5 fruit fly cellular contexts compared by ENCODE assay signal in genomic region chr2L:6922091-6922753, dm6.
TF ChIP-seq lines count a peak whose summit lies in the region.

No protein-coding gene starts in this region.

- no peak for TF ChIP-seq CTCF in whole organism, embryonic (GFP tag; optimal IDR thresholded peaks at IDR 0.05; lab: Kevin White, UChicago)

TF ChIP-seq in whole organism, adult, 20 proteins besides CTCF, POLR2A, EP300 and RAD21:
- TF ChIP-seq CG11617 (GFP tag; optimal IDR thresholded peaks at IDR 0.05; lab: Kevin White, UChicago) (no peak), bab1 (GFP tag; optimal IDR thresholded peaks at IDR 0.05; lab: Kevin White, UChicago) (no peak), Clk (GFP tag; optimal IDR thresholded peaks at IDR 0.05; lab: Kevin White, UChicago) (no peak), pad (GFP tag; optimal IDR thresholded peaks at IDR 0.05; lab: Kevin White, UChicago) (peak; percentile 53), CG12768 (GFP tag; optimal IDR thresholded peaks at IDR 0.05; lab: Kevin White, UChicago) (no peak), ovo (GFP tag; optimal IDR thresholded peaks at IDR 0.05; lab: Kevin White, UChicago) (no peak), CG14711 (tag; optimal IDR thresholded peaks at IDR 0.05; lab: Kevin White, UChicago) (no peak), CG7101 (tag; optimal IDR thresholded peaks at IDR 0.05; lab: Kevin White, UChicago) (peak; percentile 7), Hr96 (GFP tag; optimal IDR thresholded peaks at IDR 0.05; lab: Kevin White, UChicago) (no peak), Mnt (GFP tag; optimal IDR thresholded peaks at IDR 0.05; lab: Kevin White, UChicago) (peak; percentile 47), Crg-1 (GFP tag; optimal IDR thresholded peaks at IDR 0.05; lab: Kevin White, UChicago) (no peak), toe (GFP tag; optimal IDR thresholded peaks at IDR 0.05; lab: Kevin White, UChicago) (no peak), cic (GFP tag; optimal IDR thresholded peaks at IDR 0.05; lab: Kevin White, UChicago) (peak; percentile 84), CG1620 (GFP tag; optimal IDR thresholded peaks at IDR 0.05; lab: Kevin White, UChicago) (no peak), cnc (optimal IDR thresholded peaks at IDR 0.05; lab: Kevin White, UChicago) (peak; percentile 75 to 85)
TF ChIP-seq in whole organism, adult: peak in this region for 5.

TF ChIP-seq in whole organism, embryonic, 481 proteins besides CTCF, POLR2A, EP300 and RAD21 (continues in another document):
- TF ChIP-seq BtbVII (GFP tag; optimal IDR thresholded peaks at IDR 0.05; lab: Kevin White, UChicago): no peak
- no peak for TF ChIP-seq p53 (GFP tag; optimal IDR thresholded peaks at IDR 0.05; lab: Kevin White, UChicago)
- TF ChIP-seq CG18011 (GFP tag; optimal IDR thresholded peaks at IDR 0.05; lab: Kevin White, UChicago): peak; percentile 43
- TF ChIP-seq sisA (GFP tag; IDR thresholded peaks at IDR 0.05; lab: Robert Waterston, UW): no peak; the same call in 1 of the 2 replicates
- peak; percentile 57 for TF ChIP-seq pum (GFP tag; optimal IDR thresholded peaks at IDR 0.05; lab: Kevin White, UChicago)
- TF ChIP-seq jing (GFP tag; optimal IDR thresholded peaks at IDR 0.05; lab: Kevin White, UChicago): no peak
- TF ChIP-seq ac (GFP tag; optimal IDR thresholded peaks at IDR 0.05; lab: Kevin White, UChicago): no peak
- no peak for TF ChIP-seq crol (GFP tag; IDR thresholded peaks at IDR 0.05; lab: Robert Waterston, UW)
- no peak for TF ChIP-seq CG9437 (GFP tag; optimal IDR thresholded peaks at IDR 0.05; lab: Kevin White, UChicago)
- peak; percentile 53; the same call in 1 of the 2 replicates for TF ChIP-seq E2f1 (GFP tag; IDR thresholded peaks at IDR 0.05; lab: Robert Waterston, UW)
- no peak for TF ChIP-seq Dp (GFP tag; optimal IDR thresholded peaks at IDR 0.05; lab: Kevin White, UChicago)
- peak; percentile 70 for TF ChIP-seq phol (tag; optimal IDR thresholded peaks at IDR 0.05; lab: Kevin White, UChicago)
- 0 out of 2 replicates have a peak, but pooled peaks have one; percentile 6 for TF ChIP-seq MBD-R2 (GFP tag; IDR thresholded peaks at IDR 0.05; lab: Robert Waterston, UW)
- no peak for TF ChIP-seq Awh (GFP tag; IDR thresholded peaks at IDR 0.05; lab: Robert Waterston, UW)
- peak; percentile 93 for TF ChIP-seq Med (GFP tag; lab: Kevin White, UChicago)
- TF ChIP-seq Kr (GFP tag; optimal IDR thresholded peaks at IDR 0.05; lab: Kevin White, UChicago): no peak
- peak; percentile 86 for TF ChIP-seq gem (tag; optimal IDR thresholded peaks at IDR 0.05; lab: Kevin White, UChicago)
- TF ChIP-seq CG5245 (GFP tag; optimal IDR thresholded peaks at IDR 0.05; lab: Kevin White, UChicago): peak; percentile 55
- peak; percentile 48 for TF ChIP-seq org-1 (GFP tag; optimal IDR thresholded peaks at IDR 0.05; lab: Kevin White, UChicago)
- TF ChIP-seq gfzf (GFP tag; optimal IDR thresholded peaks at IDR 0.05; lab: Kevin White, UChicago): no peak

TF ChIP-seq in whole organism, prepupa, 60 proteins besides CTCF, POLR2A, EP300 and RAD21 (continues in another document):
- TF ChIP-seq esn (GFP tag; optimal IDR thresholded peaks at IDR 0.05; lab: Kevin White, UChicago) (peak; percentile 83), CG6163 (GFP tag; IDR thresholded peaks at IDR 0.05; lab: Robert Waterston, UW) (no peak; the same call in 1 of the 3 replicates), CG1621 (tag; optimal IDR thresholded peaks at IDR 0.05; lab: Kevin White, UChicago) (peak; percentile 72), CG8632 (GFP tag; optimal IDR thresholded peaks at IDR 0.05; lab: Kevin White, UChicago) (peak; percentile 64), svp (GFP tag; lab: Kevin White, UChicago) (no peak), CG6276 (GFP tag; optimal IDR thresholded peaks at IDR 0.05; lab: Kevin White, UChicago) (no peak), CG11762 (GFP tag; optimal IDR thresholded peaks at IDR 0.05; lab: Kevin White, UChicago; ENCODE audit: insufficient read depth) (peak; percentile 88), pdm3 (GFP tag; optimal IDR thresholded peaks at IDR 0.05; lab: Kevin White, UChicago) (peak; percentile 87), Sox102F (GFP tag; optimal IDR thresholded peaks at IDR 0.05; lab: Kevin White, UChicago) (no peak), CG11902 (GFP tag; optimal IDR thresholded peaks at IDR 0.05; lab: Kevin White, UChicago) (peak; percentile 55), Sox14 (GFP tag; optimal IDR thresholded peaks at IDR 0.05; lab: Kevin White, UChicago) (peak; percentile 84), Gug (GFP tag; IDR thresholded peaks at IDR 0.05; lab: Robert Waterston, UW) (peak; percentile 78), CG6854 (GFP tag; optimal IDR thresholded peaks at IDR 0.05; lab: Kevin White, UChicago) (peak; percentile 62), Ets96B (tag; optimal IDR thresholded peaks at IDR 0.05; lab: Kevin White, UChicago) (peak; percentile 83), CG3032 (tag; optimal IDR thresholded peaks at IDR 0.05; lab: Kevin White, UChicago) (peak; percentile 78), Sox15 (GFP tag; optimal IDR thresholded peaks at IDR 0.05; lab: Kevin White, UChicago) (peak; percentile 48), OdsH (GFP tag; optimal IDR thresholded peaks at IDR 0.05; lab: Kevin White, UChicago) (peak; percentile 83), Ets21C (GFP tag; optimal IDR thresholded peaks at IDR 0.05; lab: Kevin White, UChicago) (peak; percentile 69), fkh (GFP tag; optimal IDR thresholded peaks at IDR 0.05; lab: Kevin White, UChicago) (no peak), achi (GFP tag; optimal IDR thresholded peaks at IDR 0.05; lab: Kevin White, UChicago) (peak; percentile 84)

TF ChIP-seq in whole organism, pupa, 21 proteins besides CTCF, POLR2A, EP300 and RAD21:
- no peak for TF ChIP-seq CG10348 (GFP tag; IDR thresholded peaks at IDR 0.05; lab: Robert Waterston, UW)
- TF ChIP-seq CG12605 (GFP tag; IDR thresholded peaks at IDR 0.05; lab: Robert Waterston, UW): no peak; the same call in 1 of the 2 replicates
- TF ChIP-seq CG13204 (GFP tag; optimal IDR thresholded peaks at IDR 0.05; lab: Kevin White, UChicago): no peak
- peak; percentile 81 for TF ChIP-seq EcR (GFP tag; optimal IDR thresholded peaks at IDR 0.05; lab: Kevin White, UChicago)
- TF ChIP-seq CG4496 (GFP tag; IDR thresholded peaks at IDR 0.05; lab: Robert Waterston, UW): peak; percentile 91; the same call in 1 of the 3 replicates
- peak; percentile 74 for TF ChIP-seq CG15710 (tag; optimal IDR thresholded peaks at IDR 0.05; lab: Kevin White, UChicago)
- peak; percentile 87 for TF ChIP-seq Pif1B (GFP tag; optimal IDR thresholded peaks at IDR 0.05; lab: Kevin White, UChicago)
- peak; percentile 82 for TF ChIP-seq CG34367 (tag; optimal IDR thresholded peaks at IDR 0.05; lab: Kevin White, UChicago)
- peak; percentile 83 for TF ChIP-seq CG17806 (tag; optimal IDR thresholded peaks at IDR 0.05; lab: Kevin White, UChicago)
- peak; percentile 49 for TF ChIP-seq Snoo (tag; optimal IDR thresholded peaks at IDR 0.05; lab: Kevin White, UChicago)
- TF ChIP-seq gl (tag; optimal IDR thresholded peaks at IDR 0.05; lab: Kevin White, UChicago): peak; percentile 39
- peak; percentile 85 for TF ChIP-seq Pif1A (GFP tag; optimal IDR thresholded peaks at IDR 0.05; lab: Kevin White, UChicago)
- no peak; the same call in 1 of the 2 replicates for TF ChIP-seq rn (GFP tag; IDR thresholded peaks at IDR 0.05; lab: Robert Waterston, UW)
- TF ChIP-seq D1 (tag; optimal IDR thresholded peaks at IDR 0.05; lab: Kevin White, UChicago): no peak
- peak; percentile 90 for TF ChIP-seq Ets98B (GFP tag; IDR thresholded peaks at IDR 0.05; lab: Robert Waterston, UW)
- peak; percentile 82 for TF ChIP-seq CG8159 (tag; optimal IDR thresholded peaks at IDR 0.05; lab: Kevin White, UChicago)
- peak; percentile 81 for TF ChIP-seq CG32121 (GFP tag; IDR thresholded peaks at IDR 0.05; lab: Robert Waterston, UW)
- peak; percentile 80 for TF ChIP-seq CG9948 (tag; optimal IDR thresholded peaks at IDR 0.05; lab: Kevin White, UChicago)
- no peak for TF ChIP-seq CG14655 (GFP tag; optimal IDR thresholded peaks at IDR 0.05; lab: Kevin White, UChicago)
- peak; percentile 88 for TF ChIP-seq CG8301 (tag; optimal IDR thresholded peaks at IDR 0.05; lab: Kevin White, UChicago)
- TF ChIP-seq fd96Ca (GFP tag; IDR thresholded peaks at IDR 0.05; lab: Robert Waterston, UW): no peak

TF ChIP-seq in whole organism, wandering third instar larva, 38 proteins besides CTCF, POLR2A, EP300 and RAD21 (continues in another document):
- no peak for TF ChIP-seq dsf (GFP tag; optimal IDR thresholded peaks at IDR 0.05; lab: Kevin White, UChicago; ENCODE audit: borderline replicate concordance)
- peak in 1 of 2 experiments; percentile 35 for TF ChIP-seq dl (GFP tag; optimal IDR thresholded peaks at IDR 0.05; lab: Kevin White, UChicago; ENCODE audit: insufficient read depth in 1 of 2, partially characterized antibody in 2 of 2)
- peak; percentile 86 for TF ChIP-seq h (GFP tag; optimal IDR thresholded peaks at IDR 0.05; lab: Kevin White, UChicago)
- no peak for TF ChIP-seq Mio (GFP tag; optimal IDR thresholded peaks at IDR 0.05; lab: Kevin White, UChicago)
- no peak for TF ChIP-seq lola (GFP tag; optimal IDR thresholded peaks at IDR 0.05; lab: Kevin White, UChicago)
- TF ChIP-seq sv (GFP tag; optimal IDR thresholded peaks at IDR 0.05; lab: Kevin White, UChicago): peak; percentile 31
- TF ChIP-seq Vsx2 (GFP tag; optimal IDR thresholded peaks at IDR 0.05; lab: Kevin White, UChicago; ENCODE audit: partially characterized antibody): no peak
- TF ChIP-seq usp (GFP tag; optimal IDR thresholded peaks at IDR 0.05; lab: Kevin White, UChicago): no peak
- TF ChIP-seq sage (GFP tag; optimal IDR thresholded peaks at IDR 0.05; lab: Kevin White, UChicago): peak; percentile 57
- TF ChIP-seq pan (optimal IDR thresholded peaks at IDR 0.05; lab: Kevin White, UChicago): no peak
- TF ChIP-seq Hnf4 (GFP tag; optimal IDR thresholded peaks at IDR 0.05; lab: Kevin White, UChicago): peak; percentile 83
- TF ChIP-seq dmrt93B (GFP tag; optimal IDR thresholded peaks at IDR 0.05; lab: Kevin White, UChicago): no peak
- TF ChIP-seq N (GFP tag; optimal IDR thresholded peaks at IDR 0.05; lab: Kevin White, UChicago): no peak
- no peak for TF ChIP-seq Abd-B (GFP tag; optimal IDR thresholded peaks at IDR 0.05; lab: Kevin White, UChicago)
- peak; percentile 74 for TF ChIP-seq br (GFP tag; optimal IDR thresholded peaks at IDR 0.05; lab: Kevin White, UChicago)
- TF ChIP-seq Dfd (GFP tag; optimal IDR thresholded peaks at IDR 0.05; lab: Kevin White, UChicago): no peak
- TF ChIP-seq HLH106 (tag; optimal IDR thresholded peaks at IDR 0.05; lab: Kevin White, UChicago): peak; percentile 54
- peak; percentile 22 for TF ChIP-seq Jra (GFP tag; optimal IDR thresholded peaks at IDR 0.05; lab: Kevin White, UChicago)
- TF ChIP-seq fru (GFP tag; optimal IDR thresholded peaks at IDR 0.05; lab: Kevin White, UChicago): peak; percentile 77
- TF ChIP-seq CrebA (GFP tag; optimal IDR thresholded peaks at IDR 0.05; lab: Kevin White, UChicago; ENCODE audit: borderline replicate concordance): no peak
- no peak for TF ChIP-seq tai (GFP tag; optimal IDR thresholded peaks at IDR 0.05; lab: Kevin White, UChicago)
- peak; percentile 83 for TF ChIP-seq ey (GFP tag; optimal IDR thresholded peaks at IDR 0.05; lab: Kevin White, UChicago)
- TF ChIP-seq CG32264 (GFP tag; optimal IDR thresholded peaks at IDR 0.05; lab: Kevin White, UChicago): peak; percentile 48
- no peak for TF ChIP-seq CG9705 (GFP tag; optimal IDR thresholded peaks at IDR 0.05; lab: Kevin White, UChicago)
- TF ChIP-seq foxo (GFP tag; optimal IDR thresholded peaks at IDR 0.05; lab: Kevin White, UChicago): peak in 1 of 2 experiments; percentile 84
